Worm (Caenorhabditis elegans): ENCODE data around the gene C17C3.15.
A peak's percentile ranks its signal among the peaks of the same experiment; 100 is the strongest.

The C17C3.15 gene

ce11 chrII:5619298-5619697 is 48.8 kb downstream of the C17C3.15 start, which contains the start of gene dhs-6:
Gene dhs-6, minus strand, starts transcription at chrII:5619319.
- TF ChIP-seq tag-97 (GFP tag; IDR thresholded peaks at IDR 0.05) (no peak), zfp-3 (GFP tag; conservative IDR thresholded peaks at IDR 0.05) (no peak), unc-62 (GFP tag; optimal IDR thresholded peaks at IDR 0.05 in 1 of 2) (no peak), unc-62 (tag; optimal IDR thresholded peaks at IDR 0.05) (no peak), F49E8.2 (tag; optimal IDR thresholded peaks at IDR 0.05; ENCODE audit: borderline replicate concordance) (no peak), attf-4 (tag; optimal IDR thresholded peaks at IDR 0.05) (no peak), Y5F2A.4 (GFP tag; optimal IDR thresholded peaks at IDR 0.05) (no peak), set-16 (GFP tag; IDR thresholded peaks at IDR 0.05) (no peak), nhr-237 (tag; optimal IDR thresholded peaks at IDR 0.05) (no peak), mep-1 (tag; optimal IDR thresholded peaks at IDR 0.05) (peak; percentile 49), dmd-9 (GFP tag; IDR thresholded peaks at IDR 0.05) (no peak), jun-1 (tag; optimal IDR thresholded peaks at IDR 0.05) (no peak), daf-12 (tag; optimal IDR thresholded peaks at IDR 0.05) (no peak), dve-1 (tag; optimal IDR thresholded peaks at IDR 0.05; ENCODE audit: insufficient read depth) (peak; percentile 47), skn-1 (tag; optimal IDR thresholded peaks at IDR 0.05) (no peak), ceh-32 (tag; optimal IDR thresholded peaks at IDR 0.05; ENCODE audit: poor library complexity) (no peak), pha-4 (GFP tag; IDR thresholded peaks at IDR 0.05) (no peak), pha-4 (tag; optimal IDR thresholded peaks at IDR 0.05) (no peak), Y75B8A.6 (GFP tag; IDR thresholded peaks at IDR 0.05) (no peak), R02D3.7 (tag; optimal IDR thresholded peaks at IDR 0.05) (no peak), rbr-2 (tag; optimal IDR thresholded peaks at IDR 0.05) (no peak), nhr-6 (tag; optimal IDR thresholded peaks at IDR 0.05) (peak; percentile 28), lin-29 (GFP tag; IDR thresholded peaks at IDR 0.05) (no peak), mxl-3 (GFP tag; optimal IDR thresholded peaks at IDR 0.05) (no peak), dmd-8 (GFP tag; IDR thresholded peaks at IDR 0.05) (no peak), ceh-82 (tag; optimal IDR thresholded peaks at IDR 0.05) (no peak), daf-16 (GFP tag; optimal IDR thresholded peaks at IDR 0.05) (no peak), daf-16 (tag; optimal IDR thresholded peaks at IDR 0.05) (peak; percentile 65), mes-2 (tag; optimal IDR thresholded peaks at IDR 0.05; ENCODE audit: poor library complexity, severe bottlenecking) (no peak), lin-38 (GFP tag; IDR thresholded peaks at IDR 0.05) (no peak), T20F7.1 (GFP tag; optimal IDR thresholded peaks at IDR 0.05) (peak; percentile 54), ceh-62 (tag; optimal IDR thresholded peaks at IDR 0.05) (no peak), egl-27 (tag; optimal IDR thresholded peaks at IDR 0.05) (no peak), lsy-2 (tag; optimal IDR thresholded peaks at IDR 0.05) (peak in 1 of 2 experiments; percentile 6), aly-2 (tag; optimal IDR thresholded peaks at IDR 0.05) (no peak), hlh-30 (tag; optimal IDR thresholded peaks at IDR 0.05; ENCODE audit: insufficient read depth) (peak; percentile 15), nhr-76 (tag; optimal IDR thresholded peaks at IDR 0.05) (no peak), duxl-1 (tag; optimal IDR thresholded peaks at IDR 0.05; ENCODE audit: poor library complexity) (peak; percentile 50), lin-15B (tag; optimal IDR thresholded peaks at IDR 0.05) (no peak), spr-1 (tag; optimal IDR thresholded peaks at IDR 0.05) (peak; percentile 17), T26A8.4 (GFP tag; IDR thresholded peaks at IDR 0.05) (no peak), daf-8 (GFP tag; IDR thresholded peaks at IDR 0.05) (no peak), dpl-1 (GFP tag; optimal IDR thresholded peaks at IDR 0.05) (no peak), fkh-10 (GFP tag; optimal IDR thresholded peaks at IDR 0.05) (no peak), spr-3 (GFP tag; optimal IDR thresholded peaks at IDR 0.05) (no peak), ztf-11 (tag; optimal IDR thresholded peaks at IDR 0.05) (no peak), lin-13 (GFP tag; optimal IDR thresholded peaks at IDR 0.05) (no peak), aha-1 (tag) (peak; percentile 37), zag-1 (tag; optimal IDR thresholded peaks at IDR 0.05) (no peak), nhr-28 (tag; optimal IDR thresholded peaks at IDR 0.05) (peak; percentile 41), madf-9 (GFP tag; conservative IDR thresholded peaks at IDR 0.05) (no peak), cey-2 (tag; optimal IDR thresholded peaks at IDR 0.05; ENCODE audit: borderline replicate concordance, insufficient read depth) (no peak), ces-1 (GFP tag; optimal IDR thresholded peaks at IDR 0.05) (no peak)
